Worm (Caenorhabditis elegans): Measurements from ENCODE around the gene aars-1.

Gene aars-1

DNA sequence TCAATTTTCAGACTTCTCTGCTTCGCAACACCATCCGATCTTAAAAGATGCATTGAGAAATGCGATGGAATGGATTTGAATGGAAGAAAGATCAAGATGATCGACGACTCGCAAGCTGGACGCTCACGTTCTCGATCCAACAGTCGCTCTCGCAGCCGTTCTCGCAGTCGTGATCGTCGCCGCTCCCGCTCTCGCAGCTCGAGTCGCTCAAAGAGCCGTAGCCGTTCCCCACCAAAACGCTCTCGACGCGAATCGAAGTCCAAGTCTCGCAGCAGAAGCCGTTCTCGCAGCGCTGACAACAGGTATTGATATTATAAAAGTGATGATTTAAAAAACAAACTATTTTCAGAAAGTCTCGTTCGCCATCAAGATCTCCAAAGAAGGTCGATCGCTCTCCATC lies 9.2 kb downstream of the aars-1 start:
- TF ChIP-seq ref-2 (tag; optimal IDR thresholded peaks at IDR 0.05) (no peak), fkh-10 (GFP tag; optimal IDR thresholded peaks at IDR 0.05) (no peak), pax-1 (tag; optimal IDR thresholded peaks at IDR 0.05) (no peak), madf-2 (tag; optimal IDR thresholded peaks at IDR 0.05) (no peak), fax-1 (tag; optimal IDR thresholded peaks at IDR 0.05) (no peak), ceh-30 (tag; optimal IDR thresholded peaks at IDR 0.05) (no peak), pros-1 (tag; optimal IDR thresholded peaks at IDR 0.05) (no peak), hlh-6 (tag; optimal IDR thresholded peaks at IDR 0.05) (no peak), sox-4 (tag; optimal IDR thresholded peaks at IDR 0.05) (no peak), tbx-7 (tag; optimal IDR thresholded peaks at IDR 0.05) (no peak), nfya-1 (tag; optimal IDR thresholded peaks at IDR 0.05) (no peak), syd-9 (tag; optimal IDR thresholded peaks at IDR 0.05) (no peak), fkh-6 (tag; optimal IDR thresholded peaks at IDR 0.05) (no peak), ceh-14 (tag; optimal IDR thresholded peaks at IDR 0.05) (no peak), pha-4 (tag; optimal IDR thresholded peaks at IDR 0.05) (no peak), ceh-31 (tag; optimal IDR thresholded peaks at IDR 0.05) (no peak)

DNA sequence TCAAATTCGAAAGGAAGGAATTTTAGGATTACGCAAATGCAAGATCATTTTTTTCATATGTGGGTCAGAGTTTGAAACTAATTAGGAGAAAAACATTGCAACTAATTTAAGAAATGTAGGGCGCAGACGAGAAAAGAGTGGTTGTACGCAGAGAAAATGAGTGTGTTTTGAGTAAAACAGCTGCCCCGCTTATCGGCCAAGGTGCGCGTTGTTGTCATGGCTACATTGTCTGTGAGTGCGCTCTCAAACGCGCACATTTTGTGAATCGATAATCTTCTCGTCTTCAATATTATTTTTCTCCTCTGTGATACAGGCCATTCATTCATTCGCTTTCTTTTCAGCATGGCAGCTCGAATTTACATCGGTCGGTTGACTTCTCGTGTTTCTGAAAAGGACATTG lies 10.7 kb downstream of the aars-1 start:
- TF ChIP-seq ceh-9 (tag; optimal IDR thresholded peaks at IDR 0.05) (no peak), fax-1 (tag; optimal IDR thresholded peaks at IDR 0.05) (no peak), fkh-6 (tag; optimal IDR thresholded peaks at IDR 0.05) (no peak), ceh-14 (tag; optimal IDR thresholded peaks at IDR 0.05) (no peak), che-1 (tag; optimal IDR thresholded peaks at IDR 0.05) (no peak), ceh-19 (GFP tag; optimal IDR thresholded peaks at IDR 0.05) (no peak), ztf-16 (tag; optimal IDR thresholded peaks at IDR 0.05) (no peak), hlh-13 (GFP tag; optimal IDR thresholded peaks at IDR 0.05) (no peak), ama-1 (optimal IDR thresholded peaks at IDR 0.05) (no peak), Y22D7AL.16 (tag; optimal IDR thresholded peaks at IDR 0.05) (no peak), T23F11.4 (GFP tag; optimal IDR thresholded peaks at IDR 0.05) (no peak), C08G9.2 (tag; optimal IDR thresholded peaks at IDR 0.05) (no peak), ceh-22 (tag; optimal IDR thresholded peaks at IDR 0.05) (no peak), elt-2 (tag; optimal IDR thresholded peaks at IDR 0.05) (no peak), ref-2 (tag; optimal IDR thresholded peaks at IDR 0.05) (no peak), ceh-24 (tag; optimal IDR thresholded peaks at IDR 0.05) (no peak), nhr-232 (tag; optimal IDR thresholded peaks at IDR 0.05) (no peak), unc-55 (GFP tag; optimal IDR thresholded peaks at IDR 0.05) (no peak)

- TF ChIP-seq unc-55 (GFP tag; optimal IDR thresholded peaks at IDR 0.05) (peak; percentile 34), ceh-6 (GFP tag; optimal IDR thresholded peaks at IDR 0.05) (peak; percentile 36), ceh-2 (tag; optimal IDR thresholded peaks at IDR 0.05) (peak; percentile 43), hlh-6 (tag; optimal IDR thresholded peaks at IDR 0.05) (no peak), nfya-1 (tag; optimal IDR thresholded peaks at IDR 0.05) (peak; percentile 80), lim-6 (tag; optimal IDR thresholded peaks at IDR 0.05) (peak; percentile 55), elt-4 (tag; optimal IDR thresholded peaks at IDR 0.05) (no peak), ceh-18 (tag; optimal IDR thresholded peaks at IDR 0.05) (peak; percentile 77), elt-2 (tag; optimal IDR thresholded peaks at IDR 0.05) (peak; percentile 51), syd-9 (tag; optimal IDR thresholded peaks at IDR 0.05) (peak; percentile 45), ets-4 (tag; optimal IDR thresholded peaks at IDR 0.05) (peak; percentile 18), sox-4 (tag; optimal IDR thresholded peaks at IDR 0.05) (peak; percentile 19), C08G9.2 (tag; optimal IDR thresholded peaks at IDR 0.05) (peak; percentile 19), pha-2 (tag; optimal IDR thresholded peaks at IDR 0.05) (peak; percentile 33), lin-11 (tag; optimal IDR thresholded peaks at IDR 0.05) (no peak), C38D4.7 (GFP tag; optimal IDR thresholded peaks at IDR 0.05) (no peak), ceh-14 (tag; optimal IDR thresholded peaks at IDR 0.05) (peak; percentile 48), dve-1 (tag; optimal IDR thresholded peaks at IDR 0.05) (peak; percentile 67), fax-1 (tag; optimal IDR thresholded peaks at IDR 0.05) (peak; percentile 38), pha-4 (tag; optimal IDR thresholded peaks at IDR 0.05) (no peak), ceh-9 (tag; optimal IDR thresholded peaks at IDR 0.05) (no peak), Y22D7AL.16 (tag; optimal IDR thresholded peaks at IDR 0.05) (peak; percentile 37), ceh-22 (tag; optimal IDR thresholded peaks at IDR 0.05) (no peak), sdc-2 (tag; optimal IDR thresholded peaks at IDR 0.05) (peak; percentile 46), fkh-10 (GFP tag; optimal IDR thresholded peaks at IDR 0.05) (peak; percentile 13), tbx-2 (tag; optimal IDR thresholded peaks at IDR 0.05) (peak; percentile 77), eyg-1 (tag; optimal IDR thresholded peaks at IDR 0.05) (no peak), madf-2 (tag; optimal IDR thresholded peaks at IDR 0.05) (peak; percentile 49), unc-86 (tag; optimal IDR thresholded peaks at IDR 0.05) (peak; percentile 23), pax-1 (tag; optimal IDR thresholded peaks at IDR 0.05) (no peak), gmeb-2 (tag; optimal IDR thresholded peaks at IDR 0.05) (peak; percentile 35), hlh-30 (tag; optimal IDR thresholded peaks at IDR 0.05; ENCODE audit: insufficient read depth) (peak; percentile 17), nhr-232 (tag; optimal IDR thresholded peaks at IDR 0.05) (no peak), hlh-13 (GFP tag; optimal IDR thresholded peaks at IDR 0.05) (no peak), ahr-1 (tag; optimal IDR thresholded peaks at IDR 0.05) (no peak), ceh-31 (tag; optimal IDR thresholded peaks at IDR 0.05) (peak; percentile 78)
Measured at ce11 chrII:11453025-11453424, 11.3 kb downstream of the aars-1 start, which contains the start of gene rsp-1. Gene rsp-1, plus strand, starts transcription at chrII:11453362.
